Worm (Caenorhabditis elegans) whole organism, mixed stage, embryonic: Measurements from ENCODE around the gene col-156.

ENCODE experiments used
- ces-1 ChIP-seq: fragments of 150-350 bp; optimal IDR thresholded peaks from 2 replicates; lab custom pipeline; 2014; ENCODE audit warnings: missing biosample characterization, missing genetic modification reagents, missing genetic modification characterization
- mep-1 ChIP-seq: fragments of 150-350 bp; optimal IDR thresholded peaks from 2 replicates; lab custom pipeline; 2017; ENCODE audit warnings: missing biosample characterization, missing genetic modification reagents, missing genetic modification characterization, inconsistent platforms
- ztf-11 ChIP-seq: fragments of 150-350 bp; optimal IDR thresholded peaks from 2 replicates; lab custom pipeline; 2014; ENCODE audit warnings: missing biosample characterization, missing genetic modification characterization

DNA sequence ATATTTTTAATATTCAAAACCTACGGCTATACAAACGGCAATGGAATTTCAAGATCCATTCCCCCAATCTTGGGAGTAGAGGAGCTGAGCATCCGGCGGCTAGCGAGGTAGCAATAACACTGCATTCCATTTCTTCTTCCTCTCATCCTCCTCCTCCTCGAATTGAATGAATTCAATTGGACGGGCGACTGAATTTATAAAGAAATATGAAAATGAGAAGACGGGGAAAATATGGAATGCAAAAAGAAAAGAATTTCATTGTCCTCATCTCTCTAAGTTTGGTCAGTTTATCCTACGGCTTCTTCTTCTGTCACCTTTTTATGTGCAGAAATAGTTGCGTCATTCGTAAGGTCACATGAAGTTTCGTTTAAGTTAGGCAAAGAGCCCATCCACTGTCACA lies 13.8 kb downstream of the col-156 start:
- TF ChIP-seq ces-1 (GFP tag; lab: Kevin White, UChicago) (peak; percentile 67), ztf-11 (no peak), mep-1 (tag; lab: Kevin White, UChicago) (no peak)
